Worm (Caenorhabditis elegans) whole organism, L2 larva: Measurements from ENCODE around the gene F14F7.5.

Source experiments
- lsy-2 ChIP-seq, 2 experiments: fragments of 150-350 bp in 1 of 2; sonication (generic microtip) in 1 of 2; optimal IDR thresholded peaks; 2 replicates each; lab custom pipeline; 2014 to 2017; ENCODE audit warnings: missing biosample characterization in 2 of 2, missing genetic modification characterization in 2 of 2
- mdl-1 ChIP-seq, 2 experiments: fragments of 150-350 bp in 1 of 2; sonication (generic microtip) in 1 of 2; optimal IDR thresholded peaks; 2 replicates each; lab custom pipeline; 2017; ENCODE audit warnings: missing biosample characterization in 2 of 2, missing genetic modification characterization in 2 of 2
- nhr-11 ChIP-seq: fragments of 150-350 bp; optimal IDR thresholded peaks from 2 replicates; lab custom pipeline; 2014; ENCODE audit warnings: missing biosample characterization, missing genetic modification characterization
- ztf-4 ChIP-seq: fragments of 150-350 bp; optimal IDR thresholded peaks from 2 replicates; lab custom pipeline; 2014; ENCODE audit warnings: missing biosample characterization, missing genetic modification characterization

DNA sequence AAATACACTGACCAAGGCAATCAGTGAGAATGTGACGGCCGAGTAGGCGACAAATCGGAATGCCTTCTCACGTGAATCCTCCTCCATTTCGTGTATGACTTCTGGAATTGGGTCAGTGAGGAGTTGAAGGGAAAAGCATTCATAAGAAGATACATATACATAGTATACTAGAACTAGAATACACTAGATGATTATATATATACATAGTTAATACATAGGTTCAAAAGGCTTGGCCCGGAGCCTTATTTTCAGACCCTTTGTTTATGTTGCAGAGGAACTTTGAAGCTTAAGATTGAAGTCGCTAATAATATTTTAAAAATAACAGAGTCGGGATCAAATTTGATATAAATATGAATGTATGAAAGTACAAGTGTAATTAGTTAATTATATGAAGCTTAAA is 38.2 kb upstream of the F14F7.5 start, which contains the start of gene col-97:
- TF ChIP-seq nhr-11 (tag; lab: Kevin White, UChicago) = no peak
- no peak for TF ChIP-seq ztf-4 (tag; lab: Kevin White, UChicago)
- TF ChIP-seq lsy-2 (tag; optimal IDR thresholded peaks at IDR 0.05; lab: Kevin White, UChicago) = no peak
- TF ChIP-seq mdl-1 (tag; optimal IDR thresholded peaks at IDR 0.05; lab: Kevin White, UChicago) = no peak
